Worm (Caenorhabditis elegans) whole organism, L4 larva: ENCODE measurements around the gene pigt-1.

Experiments
- Y48G9A.11 ChIP-seq: fragments of 200-800 bp; sonication (Bioruptor generic); IDR thresholded peaks from 2 replicates; pipeline ENCODE4 v1.3.6; 2022; ENCODE audit warnings: missing genetic modification reagents, missing genetic modification characterization, missing compliant biosample characterization
- ZK546.5 ChIP-seq, 2 experiments: sonication (generic microtip); optimal IDR thresholded peaks; 2 replicates each; lab custom pipeline; 2017; ENCODE audit warnings: missing biosample characterization in 2 of 2, missing genetic modification characterization in 2 of 2
- ama-1 ChIP-seq: fragments of 150-350 bp; optimal IDR thresholded peaks from 2 replicates; lab custom pipeline; 2014; ENCODE audit warnings: inconsistent platforms, mixed read lengths
- dve-1 ChIP-seq: sonication (generic microtip); optimal IDR thresholded peaks from 2 replicates; lab custom pipeline; 2017; ENCODE audit warnings: antibody characterized with exemption, mild to moderate bottlenecking, missing genetic modification characterization, missing compliant biosample characterization; ENCODE audit not compliant: insufficient read depth
- lin-38 ChIP-seq: fragments of 200-800 bp; sonication (Bioruptor generic); IDR thresholded peaks from 2 replicates; pipeline ENCODE4 v1.3.6; 2022; ENCODE audit warnings: missing genetic modification reagents, missing genetic modification characterization, missing compliant biosample characterization
- lsy-2 ChIP-seq, 2 experiments: fragments of 150-350 bp in 1 of 2; sonication (generic microtip) in 1 of 2; optimal IDR thresholded peaks; 2 replicates each; lab custom pipeline; 2014 to 2017; ENCODE audit warnings: missing biosample characterization in 2 of 2, missing genetic modification characterization in 2 of 2
- mdl-1 ChIP-seq, 2 experiments: fragments of 150-350 bp in 1 of 2; sonication (generic microtip) in 1 of 2; optimal IDR thresholded peaks; 2 replicates each; lab custom pipeline; 2014 to 2017; ENCODE audit warnings: missing biosample characterization in 2 of 2, missing genetic modification characterization in 2 of 2
- nhr-237 ChIP-seq: sonication (generic microtip); optimal IDR thresholded peaks from 2 replicates; lab custom pipeline; 2017; ENCODE audit warnings: missing biosample characterization, missing genetic modification characterization
- nhr-25 ChIP-seq: sonication (generic microtip); optimal IDR thresholded peaks from 2 replicates; lab custom pipeline; 2017; ENCODE audit warnings: missing genetic modification characterization, mild to moderate bottlenecking, missing compliant biosample characterization, antibody characterized with exemption, moderate library complexity, borderline replicate concordance; ENCODE audit not compliant: insufficient read depth
- nhr-41 ChIP-seq: fragments of 200-800 bp; sonication (Bioruptor generic); IDR thresholded peaks from 2 replicates; pipeline ENCODE4 v1.3.6; 2022; ENCODE audit warnings: missing genetic modification reagents, missing genetic modification characterization, missing compliant biosample characterization
- nhr-76 ChIP-seq: fragments of 150-350 bp; optimal IDR thresholded peaks from 2 replicates; lab custom pipeline; 2014; ENCODE audit warnings: missing biosample characterization, missing genetic modification characterization
- spr-1 ChIP-seq: sonication (generic microtip); optimal IDR thresholded peaks from 2 replicates; lab custom pipeline; 2016; ENCODE audit warnings: mild to moderate bottlenecking, missing genetic modification characterization, missing compliant biosample characterization
- zip-11 ChIP-seq: fragments of 200-800 bp; sonication (Bioruptor generic); IDR thresholded peaks from 2 replicates; pipeline ENCODE4 v1.3.6; 2022; ENCODE audit warnings: missing genetic modification characterization, missing compliant biosample characterization

DNA sequence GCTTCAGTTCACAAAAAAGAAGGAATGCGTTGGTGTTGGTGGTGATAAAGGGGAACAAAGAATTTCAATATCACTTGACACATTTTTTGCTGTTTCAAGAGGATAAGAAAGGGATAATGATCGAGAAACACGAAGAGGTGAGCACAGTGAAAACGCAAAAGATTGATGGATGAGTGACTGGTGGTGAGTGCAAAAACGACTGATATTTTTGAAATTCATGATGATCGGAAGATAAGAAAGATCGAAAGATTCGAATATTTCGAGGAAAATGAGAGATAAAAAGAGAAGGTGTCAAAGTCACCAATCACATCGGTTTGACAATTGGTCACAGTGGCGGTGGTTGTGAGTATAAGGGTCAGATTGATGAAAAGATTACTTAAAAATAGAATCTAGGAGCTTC lies 42.7 kb downstream of the pigt-1 start:
- TF ChIP-seq zip-11 (GFP tag; lab: Robert Waterston, UW) (no peak), nhr-41 (no peak), nhr-237 (tag; lab: Kevin White, UChicago) (no peak), nhr-76 (no peak), ZK546.5 (tag; optimal IDR thresholded peaks at IDR 0.05; lab: Kevin White, UChicago) (no peak), dve-1 (tag; lab: Kevin White, UChicago) (no peak), mdl-1 (tag; optimal IDR thresholded peaks at IDR 0.05; lab: Kevin White, UChicago) (no peak), spr-1 (tag; lab: Kevin White, UChicago) (no peak), lin-38 (no peak), lsy-2 (tag; optimal IDR thresholded peaks at IDR 0.05; lab: Kevin White, UChicago) (no peak), ama-1 (lab: Kevin White, UChicago) (no peak), Y48G9A.11 (GFP tag; lab: Robert Waterston, UW) (no peak), nhr-25 (tag; lab: Kevin White, UChicago) (no peak)
